Fruit fly (Drosophila melanogaster) Kc167 (cell line): ENCODE measurements around the gene CG13044.

Experiments used
- insv ChIP-seq: fragments of >200 bp; optimal IDR thresholded peaks from 3 replicates; lab custom pipeline; 2018; ENCODE audit warnings: missing external identifiers
- psq ChIP-seq: fragments of >200 bp; optimal IDR thresholded peaks from 2 replicates; lab custom pipeline; 2017; ENCODE audit warnings: missing external identifiers

DNA sequence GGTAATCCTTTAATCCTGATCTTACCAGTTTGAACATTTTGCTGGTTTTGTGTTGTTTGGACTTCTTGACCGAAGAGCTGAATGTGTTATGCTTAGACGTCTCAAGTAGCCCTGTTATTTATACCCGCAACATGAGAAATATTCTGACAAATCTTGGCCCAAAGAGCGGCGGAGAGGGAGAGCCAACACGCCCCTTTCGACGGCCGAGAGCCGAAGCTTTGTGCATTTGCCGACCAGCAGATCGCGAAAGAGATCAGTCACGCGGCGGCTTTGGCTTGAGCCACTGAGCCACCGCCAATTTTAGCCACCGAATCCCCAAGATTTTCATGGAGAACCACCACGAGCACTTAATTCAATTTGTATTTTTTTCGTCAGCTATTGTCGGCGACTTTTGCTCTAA is 7.5 kb downstream of the CG13044 start, which contains the start of gene CG4962:
- no peak for TF ChIP-seq insv
- TF ChIP-seq psq, result no peak
